Worm (Caenorhabditis elegans): Measurements from ENCODE around the gene cav-2.

Gene cav-2

DNA sequence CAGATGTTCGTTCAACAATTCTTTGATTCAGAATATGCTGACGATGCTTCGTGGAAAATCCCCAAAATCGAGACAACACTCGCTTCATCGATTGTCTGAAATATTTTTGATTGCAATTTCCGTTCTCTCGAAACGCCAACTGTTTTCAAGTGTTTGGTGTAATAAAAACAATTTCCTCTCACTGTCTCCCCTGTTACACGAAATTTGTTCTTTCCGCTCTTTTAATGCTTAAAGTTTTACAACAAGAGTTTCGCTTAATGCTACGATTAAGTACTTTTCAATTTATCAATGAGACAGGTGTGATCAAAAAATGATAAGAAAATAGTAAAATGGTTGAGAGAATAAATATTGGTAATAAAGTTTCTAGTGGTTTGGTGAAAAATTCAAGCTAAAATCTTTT is 607 bp upstream of the cav-2 start, which contains the start of gene C56A3.6:
C56A3.6 (minus strand) TSS at position 101 of the 400 bp plus-strand sequence.
- TF ChIP-seq nhr-90 (tag; optimal IDR thresholded peaks at IDR 0.05; ENCODE audit: poor library complexity) (no peak), tlp-1 (tag; optimal IDR thresholded peaks at IDR 0.05) (no peak), ztf-11 (tag; optimal IDR thresholded peaks at IDR 0.05) (no peak), pag-3 (tag; optimal IDR thresholded peaks at IDR 0.05; ENCODE audit: borderline replicate concordance, insufficient read depth) (no peak)

DNA sequence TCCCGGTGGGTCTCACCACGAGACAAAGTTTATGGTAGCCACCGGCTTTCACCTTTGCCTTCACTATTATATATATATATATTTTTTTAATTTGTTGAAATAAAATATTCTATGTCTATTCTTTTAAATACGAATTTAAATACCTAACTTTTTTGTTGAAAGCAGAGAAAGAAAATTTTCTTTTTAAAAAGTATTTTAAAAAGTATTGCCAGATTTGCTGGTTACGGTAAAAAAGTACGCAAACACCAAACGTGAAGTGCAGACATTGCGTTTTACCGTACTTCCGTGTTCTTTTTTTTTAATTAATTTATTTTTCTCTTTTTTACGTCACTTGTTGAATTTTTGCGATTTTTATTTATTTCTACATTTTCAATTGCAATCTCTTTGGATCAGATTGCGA is 3.1 kb downstream of the cav-2 start, which contains the start of gene C56A3.8:
C56A3.8 (plus strand) TSS at position 301 of the 400 bp plus-strand sequence.
- TF ChIP-seq aly-2 (tag; optimal IDR thresholded peaks at IDR 0.05) (no peak), ceh-90 (tag; optimal IDR thresholded peaks at IDR 0.05) (no peak), hlh-17 (GFP tag; optimal IDR thresholded peaks at IDR 0.05; ENCODE audit: borderline replicate concordance) (no peak), pqm-1 (tag; optimal IDR thresholded peaks at IDR 0.05) (no peak), ceh-63 (GFP tag; optimal IDR thresholded peaks at IDR 0.05) (no peak), sptf-1 (tag; optimal IDR thresholded peaks at IDR 0.05) (no peak), nhr-19 (GFP tag; conservative IDR thresholded peaks at IDR 0.05) (no peak), unc-30 (tag; optimal IDR thresholded peaks at IDR 0.05) (no peak), nhr-12 (tag; optimal IDR thresholded peaks at IDR 0.05) (no peak), mef-2 (tag; optimal IDR thresholded peaks at IDR 0.05) (no peak), mdl-1 (tag; optimal IDR thresholded peaks at IDR 0.05) (no peak), isw-1 (GFP tag; IDR thresholded peaks at IDR 0.05) (no peak), mab-9 (GFP tag; IDR thresholded peaks at IDR 0.05) (no peak), C34B4.2 (tag; optimal IDR thresholded peaks at IDR 0.05) (no peak), ama-1 (optimal IDR thresholded peaks at IDR 0.05) (no peak)

DNA sequence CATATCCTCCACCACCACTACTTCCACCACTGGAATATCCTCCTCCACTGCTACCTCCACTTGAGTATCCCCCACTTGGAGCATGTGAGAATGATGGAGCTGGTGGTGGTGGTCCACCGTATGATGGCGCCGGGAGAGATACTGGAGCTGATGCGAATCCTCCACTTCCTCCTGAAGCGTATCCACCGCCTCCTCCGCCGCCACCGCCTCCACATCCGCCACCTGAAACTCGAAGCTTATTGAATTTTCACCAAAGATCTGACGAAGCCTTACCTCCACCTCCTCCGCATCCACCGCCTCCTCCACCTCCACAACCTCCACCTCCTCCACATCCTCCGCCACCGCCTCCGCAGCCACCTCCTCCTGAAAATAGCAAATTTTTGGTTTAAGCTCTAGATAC is 5.8 kb downstream of the cav-2 start:
- TF ChIP-seq unc-130 (tag; optimal IDR thresholded peaks at IDR 0.05): no peak
- no peak for TF ChIP-seq efl-1 (optimal IDR thresholded peaks at IDR 0.05)
- TF ChIP-seq efl-1 (GFP tag; optimal IDR thresholded peaks at IDR 0.05 in 1 of 2): peak in 1 of 2 experiments; percentile 36

DNA sequence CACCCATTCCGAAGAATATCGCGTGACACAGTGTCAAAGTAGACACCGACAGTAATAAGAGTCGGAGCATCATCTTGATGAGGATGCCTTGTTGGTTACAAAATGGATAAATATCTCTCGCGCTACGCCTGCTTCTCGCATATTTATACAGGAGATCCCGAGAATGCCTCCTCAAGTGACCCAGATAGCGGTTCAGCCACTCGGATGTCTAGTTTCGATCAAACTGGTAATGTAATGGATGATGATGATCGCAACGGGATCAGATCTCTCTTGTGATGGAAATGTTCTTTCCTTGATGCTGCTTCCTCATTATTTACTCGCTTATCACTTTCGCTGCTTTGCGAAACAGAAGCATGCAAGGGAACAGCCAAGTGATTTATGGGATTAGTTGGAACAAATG is 6.9 kb downstream of the cav-2 start, which contains the start of gene grl-17:
grl-17 (minus strand) TSS at position 101 of the 400 bp plus-strand sequence.
- TF ChIP-seq swsn-7 (tag; optimal IDR thresholded peaks at IDR 0.05): no peak
- TF ChIP-seq blmp-1 (tag; optimal IDR thresholded peaks at IDR 0.05): peak; percentile 48

DNA sequence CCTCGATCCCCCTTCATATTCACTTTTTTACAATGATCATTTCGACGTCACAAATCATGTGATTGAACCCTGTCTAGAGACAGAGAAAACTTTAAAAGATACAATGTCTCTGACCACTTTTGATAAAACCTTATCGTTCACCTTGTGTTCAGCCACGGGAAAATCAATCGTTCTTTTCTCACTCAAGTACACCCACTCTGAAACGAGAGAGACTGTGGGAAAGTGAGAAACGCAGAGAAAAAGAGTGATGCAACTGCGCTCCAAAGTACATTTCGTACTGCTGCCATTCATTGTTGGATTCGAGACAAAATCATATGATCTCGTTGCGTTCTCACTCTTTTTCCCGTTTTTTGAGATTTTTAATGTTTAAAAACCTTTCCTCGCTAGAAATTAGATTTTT is 8.3 kb downstream of the cav-2 start:
- TF ChIP-seq zip-4 (GFP tag; optimal IDR thresholded peaks at IDR 0.05) (peak; percentile 56), zag-1 (tag; optimal IDR thresholded peaks at IDR 0.05) (no peak), ets-5 (GFP tag; IDR thresholded peaks at IDR 0.05) (no peak), nhr-237 (tag; optimal IDR thresholded peaks at IDR 0.05) (peak; percentile 43), pqm-1 (tag; optimal IDR thresholded peaks at IDR 0.05) (no peak), nhr-12 (tag; optimal IDR thresholded peaks at IDR 0.05) (no peak), nhr-77 (tag; optimal IDR thresholded peaks at IDR 0.05) (peak; percentile 85), nhr-90 (tag; optimal IDR thresholded peaks at IDR 0.05; ENCODE audit: poor library complexity) (peak; percentile 92), xbp-1 (tag; optimal IDR thresholded peaks at IDR 0.05) (peak; percentile 88), swsn-7 (tag; optimal IDR thresholded peaks at IDR 0.05) (peak; percentile 90), lsy-2 (tag; optimal IDR thresholded peaks at IDR 0.05) (peak; percentile 86 to 92), unc-62 (GFP tag; optimal IDR thresholded peaks at IDR 0.05) (no peak), ceh-88 (GFP tag; IDR thresholded peaks at IDR 0.05) (0 out of 2 replicates have a peak, but pooled peaks have one; percentile 33), irx-1 (tag; optimal IDR thresholded peaks at IDR 0.05) (peak; percentile 80), mab-9 (GFP tag; IDR thresholded peaks at IDR 0.05) (peak; percentile 63), lin-13 (GFP tag; optimal IDR thresholded peaks at IDR 0.05) (peak; percentile 81), lin-39 (tag; optimal IDR thresholded peaks at IDR 0.05) (peak; percentile 7), ama-1 (optimal IDR thresholded peaks at IDR 0.05) (peak; percentile 69), nhr-47 (tag; optimal IDR thresholded peaks at IDR 0.05) (peak; percentile 90), aha-1 (tag; optimal IDR thresholded peaks at IDR 0.05) (peak; percentile 36), mef-2 (tag; optimal IDR thresholded peaks at IDR 0.05) (no peak), lin-15B (tag; optimal IDR thresholded peaks at IDR 0.05) (peak; percentile 86), F16B12.6 (tag; optimal IDR thresholded peaks at IDR 0.05) (peak; percentile 44), Y116A8C.19 (tag; optimal IDR thresholded peaks at IDR 0.05; ENCODE audit: borderline replicate concordance) (no peak), unc-86 (tag; optimal IDR thresholded peaks at IDR 0.05) (peak; percentile 62), egl-13 (tag; optimal IDR thresholded peaks at IDR 0.05) (peak; percentile 69), snu-23 (GFP tag; optimal IDR thresholded peaks at IDR 0.05) (peak; percentile 96), tbx-2 (tag; optimal IDR thresholded peaks at IDR 0.05) (peak; percentile 93), mep-1 (tag; optimal IDR thresholded peaks at IDR 0.05) (peak; percentile 93)

Measured in whole organism, L1 larva.